Worm (Caenorhabditis elegans) whole organism, early embryonic: ENCODE results near the gene col-140.

Source experiments
- F13C5.2 ChIP-seq: sonication (generic microtip); optimal IDR thresholded peaks from 2 replicates; lab custom pipeline; 2017; ENCODE audit warnings: mild to moderate bottlenecking, missing genetic modification characterization, inconsistent platforms, missing compliant biosample characterization
- ama-1 ChIP-seq: fragments of 150-350 bp; optimal IDR thresholded peaks from 2 replicates; lab custom pipeline; 2014
- ceh-13 ChIP-seq: fragments of 200-800 bp; sonication (Bioruptor generic); optimal IDR thresholded peaks from 2 replicates; lab custom pipeline; 2018; ENCODE audit warnings: mild to moderate bottlenecking, missing genetic modification characterization, missing compliant biosample characterization
- ceh-36 ChIP-seq: sonication (generic microtip); optimal IDR thresholded peaks from 2 replicates; lab custom pipeline; 2016; ENCODE audit warnings: missing genetic modification characterization, inconsistent platforms, missing compliant biosample characterization
- ets-7 ChIP-seq: sonication (generic microtip); optimal IDR thresholded peaks from 2 replicates; lab custom pipeline; 2016; ENCODE audit warnings: missing genotype, missing genetic modification characterization, missing compliant biosample characterization
- flt-1 ChIP-seq: fragments of 200-800 bp; sonication (Bioruptor generic); IDR thresholded peaks from 2 replicates; pipeline ENCODE4 v1.3.6; 2022; ENCODE audit warnings: missing genetic modification characterization, missing compliant biosample characterization
- hmbx-1 ChIP-seq: sonication (generic microtip); optimal IDR thresholded peaks from 2 replicates; lab custom pipeline; 2016; ENCODE audit warnings: mild to moderate bottlenecking, missing genetic modification characterization, missing compliant biosample characterization
- hmg-4 ChIP-seq: fragments of 200-800 bp; sonication (Bioruptor generic); optimal IDR thresholded peaks from 2 replicates; lab custom pipeline; 2018; ENCODE audit warnings: mild to moderate bottlenecking, missing genetic modification characterization, missing compliant biosample characterization
- hnd-1 ChIP-seq: sonication (generic microtip); optimal IDR thresholded peaks from 2 replicates; lab custom pipeline; 2016; ENCODE audit warnings: missing genetic modification characterization, missing compliant biosample characterization
- scrt-1 ChIP-seq: fragments of 200-800 bp; sonication (Bioruptor generic); IDR thresholded peaks from 2 replicates; pipeline ENCODE4 v1.3.6; 2022; ENCODE audit warnings: missing genetic modification characterization, missing compliant biosample characterization
- sea-1 ChIP-seq: fragments of 200-800 bp; sonication (Bioruptor generic); conservative IDR thresholded peaks from 2 replicates; pipeline ENCODE4 v1.3.6; 2022; ENCODE audit warnings: missing genetic modification characterization, missing compliant biosample characterization
- tbx-11 ChIP-seq: fragments of 200-800 bp; sonication (Bioruptor generic); IDR thresholded peaks from 2 replicates; pipeline ENCODE4 v1.3.6; 2022; ENCODE audit warnings: missing genetic modification characterization, missing compliant biosample characterization
- tbx-37 ChIP-seq: fragments of 200-800 bp; sonication (Bioruptor generic); conservative IDR thresholded peaks from 2 replicates; pipeline ENCODE4 v1.3.6; 2022; ENCODE audit warnings: missing genetic modification reagents, missing genetic modification characterization, missing compliant biosample characterization
- tra-4 ChIP-seq: sonication (generic microtip); optimal IDR thresholded peaks from 2 replicates; lab custom pipeline; 2017; ENCODE audit warnings: missing genetic modification characterization, missing compliant biosample characterization

DNA sequence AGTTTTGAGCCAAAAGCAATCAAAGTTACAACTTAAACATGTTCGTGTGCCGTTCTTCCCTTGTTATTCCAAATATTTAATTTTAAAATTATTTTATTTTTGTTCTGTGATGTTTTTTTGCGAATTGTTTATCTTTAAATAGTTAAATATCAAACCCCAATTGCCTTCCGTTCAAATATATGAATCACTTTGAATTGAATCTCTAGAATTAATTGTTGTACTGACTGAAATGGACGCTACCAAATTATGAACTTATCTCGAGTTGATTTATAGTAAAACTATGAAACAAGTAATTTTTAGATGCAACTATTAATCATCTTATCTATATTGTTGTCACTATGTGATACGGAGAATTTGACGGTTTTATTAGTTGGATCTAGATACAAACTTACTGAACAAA is 44.6 kb downstream of the col-140 start, which contains the start of gene ZC250.2:
- no peak for TF ChIP-seq ets-7 (tag; lab: Kevin White, UChicago)
- no peak for TF ChIP-seq hmg-4 (GFP tag; lab: Kevin White, UChicago)
- TF ChIP-seq tbx-11 (GFP tag; lab: Robert Waterston, UW): no peak
- no peak for TF ChIP-seq ama-1 (lab: Kevin White, UChicago)
- TF ChIP-seq hnd-1 (tag; lab: Kevin White, UChicago): no peak
- TF ChIP-seq scrt-1: no peak
- TF ChIP-seq flt-1 (GFP tag; lab: Robert Waterston, UW): no peak
- TF ChIP-seq hmbx-1 (tag; lab: Kevin White, UChicago): no peak
- TF ChIP-seq tbx-37 (GFP tag; lab: Robert Waterston, UW): no peak
- no peak for TF ChIP-seq tra-4 (tag; lab: Kevin White, UChicago)
- TF ChIP-seq ceh-13 (GFP tag; lab: Kevin White, UChicago): no peak
- no peak for TF ChIP-seq F13C5.2
- no peak for TF ChIP-seq ceh-36 (tag; lab: Kevin White, UChicago)
- no peak for TF ChIP-seq sea-1 (GFP tag; lab: Robert Waterston, UW)
